Fruit fly (Drosophila melanogaster): ENCODE measurements around the gene CG43163.

The CG43163 gene

DNA sequence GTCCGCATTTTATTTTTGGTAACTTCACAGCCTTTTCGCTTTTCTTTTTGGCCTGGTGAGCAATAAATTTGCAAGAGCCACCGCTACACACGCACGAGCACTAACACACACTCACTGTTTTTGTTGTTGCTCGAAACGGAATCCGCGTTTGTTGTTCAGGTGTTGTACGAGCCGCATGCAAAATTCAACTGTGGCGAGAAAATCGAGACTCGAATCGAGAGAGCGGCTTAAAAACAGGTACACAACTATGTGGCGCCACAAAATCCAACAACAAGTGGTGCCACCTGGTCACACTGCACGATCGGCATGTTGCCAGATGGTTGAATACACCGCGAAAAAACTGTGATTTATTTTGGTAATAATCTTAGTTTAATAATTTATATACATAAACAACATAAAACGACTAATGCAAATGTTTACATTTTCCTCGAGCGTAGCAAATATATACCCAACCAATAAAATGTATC lies at the start of gene CG43163:
Gene CG43163 (minus strand): TSS at position 172 of the 467 bp plus-strand sequence.
- TF ChIP-seq CG32121 (GFP tag; IDR thresholded peaks at IDR 0.05): peak; percentile 75
- no peak for TF ChIP-seq gl (tag; optimal IDR thresholded peaks at IDR 0.05)
- TF ChIP-seq EcR (GFP tag; optimal IDR thresholded peaks at IDR 0.05): peak; percentile 40
- TF ChIP-seq CG14655 (GFP tag; optimal IDR thresholded peaks at IDR 0.05): no peak
- TF ChIP-seq CG15710 (tag; optimal IDR thresholded peaks at IDR 0.05): peak; percentile 60
- TF ChIP-seq CG9948 (tag; optimal IDR thresholded peaks at IDR 0.05): peak; percentile 53
- peak; percentile 63 for TF ChIP-seq CG34367 (tag; optimal IDR thresholded peaks at IDR 0.05)
- no peak for TF ChIP-seq Pif1A (GFP tag; optimal IDR thresholded peaks at IDR 0.05)
- no peak for TF ChIP-seq D1 (tag; optimal IDR thresholded peaks at IDR 0.05)
- TF ChIP-seq CG8301 (tag; optimal IDR thresholded peaks at IDR 0.05): peak; percentile 68
- TF ChIP-seq rn (GFP tag; IDR thresholded peaks at IDR 0.05): no peak
- TF ChIP-seq CG17806 (tag; optimal IDR thresholded peaks at IDR 0.05): peak; percentile 69
- TF ChIP-seq fd96Ca (GFP tag; IDR thresholded peaks at IDR 0.05): peak; percentile 48; the same call in 2 of the 3 replicates
- peak; percentile 65; the same call in 1 of the 2 replicates for TF ChIP-seq CG12605 (GFP tag; IDR thresholded peaks at IDR 0.05)
- no peak for TF ChIP-seq CG10348 (GFP tag; IDR thresholded peaks at IDR 0.05)
- TF ChIP-seq Ets98B (GFP tag; IDR thresholded peaks at IDR 0.05): peak; percentile 81
- peak; percentile 86 for TF ChIP-seq CG4496 (GFP tag; IDR thresholded peaks at IDR 0.05)
- TF ChIP-seq Snoo (tag; optimal IDR thresholded peaks at IDR 0.05): peak; percentile 56
- peak; percentile 64 for TF ChIP-seq CG8159 (tag; optimal IDR thresholded peaks at IDR 0.05)
- TF ChIP-seq Pif1B (GFP tag; optimal IDR thresholded peaks at IDR 0.05): peak; percentile 68
- no peak for TF ChIP-seq CG13204 (GFP tag; optimal IDR thresholded peaks at IDR 0.05)

DNA sequence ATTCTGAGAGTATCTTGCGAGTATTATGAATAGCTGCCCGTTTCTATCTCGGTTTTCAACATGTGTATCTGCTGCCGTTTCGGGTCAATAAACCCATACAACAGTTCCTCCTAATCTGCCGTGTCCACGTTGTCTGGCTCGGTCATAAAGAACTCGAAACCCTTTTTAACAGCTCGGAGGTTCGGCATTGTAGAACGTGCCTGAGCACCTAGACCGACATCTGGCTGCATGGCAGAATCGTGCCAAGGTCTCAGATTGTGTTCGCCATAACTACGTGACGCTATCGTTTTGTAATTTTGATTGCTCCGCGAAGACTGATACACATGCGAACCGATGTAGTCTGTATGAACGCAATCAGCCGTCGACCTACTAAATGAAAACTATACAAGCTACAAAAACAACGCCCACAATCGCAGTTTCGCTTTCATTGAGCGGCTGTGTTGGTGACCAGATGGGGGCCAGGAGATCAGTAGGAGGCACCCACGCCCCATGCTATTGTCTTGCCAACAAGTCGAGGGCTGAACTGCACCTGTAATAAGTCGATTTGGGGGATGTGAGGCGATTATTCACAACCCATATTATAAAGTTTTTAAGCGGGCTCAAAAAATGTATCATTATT lies 47.2 kb upstream of the CG43163 start:
- TF ChIP-seq Pif1B (GFP tag; optimal IDR thresholded peaks at IDR 0.05) (no peak), CG14655 (GFP tag; optimal IDR thresholded peaks at IDR 0.05) (no peak), CG4496 (GFP tag; IDR thresholded peaks at IDR 0.05) (0 out of 3 replicates have a peak, but pooled peaks have one; percentile 48), CG15710 (tag; optimal IDR thresholded peaks at IDR 0.05) (no peak), CG9948 (tag; optimal IDR thresholded peaks at IDR 0.05) (no peak), EcR (GFP tag; optimal IDR thresholded peaks at IDR 0.05) (peak; percentile 83), D1 (tag; optimal IDR thresholded peaks at IDR 0.05) (no peak)

DNA sequence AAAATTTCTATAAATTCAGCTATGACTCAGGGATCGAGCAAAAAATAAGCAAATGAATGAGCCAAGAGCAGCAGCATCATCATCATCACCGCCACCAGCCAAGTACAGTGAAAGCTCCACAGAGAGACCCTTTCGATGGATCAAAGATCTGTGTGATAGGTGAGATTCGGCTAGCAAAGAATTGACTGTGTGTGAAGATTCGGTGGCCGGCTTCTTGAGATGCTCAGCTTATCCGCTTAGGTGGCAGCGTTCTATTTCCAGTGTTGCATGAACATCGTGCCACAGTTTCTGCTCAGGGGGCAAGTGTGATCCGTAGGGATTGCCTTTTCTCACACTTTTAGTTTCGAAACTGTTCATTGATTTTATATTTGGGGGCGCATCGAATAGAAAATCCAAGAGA lies 46.2 kb upstream of the CG43163 start:
- TF ChIP-seq fd96Ca (GFP tag; IDR thresholded peaks at IDR 0.05) (no peak), CG32121 (GFP tag; IDR thresholded peaks at IDR 0.05) (peak; percentile 47; the same call in 1 of the 2 replicates)

DNA sequence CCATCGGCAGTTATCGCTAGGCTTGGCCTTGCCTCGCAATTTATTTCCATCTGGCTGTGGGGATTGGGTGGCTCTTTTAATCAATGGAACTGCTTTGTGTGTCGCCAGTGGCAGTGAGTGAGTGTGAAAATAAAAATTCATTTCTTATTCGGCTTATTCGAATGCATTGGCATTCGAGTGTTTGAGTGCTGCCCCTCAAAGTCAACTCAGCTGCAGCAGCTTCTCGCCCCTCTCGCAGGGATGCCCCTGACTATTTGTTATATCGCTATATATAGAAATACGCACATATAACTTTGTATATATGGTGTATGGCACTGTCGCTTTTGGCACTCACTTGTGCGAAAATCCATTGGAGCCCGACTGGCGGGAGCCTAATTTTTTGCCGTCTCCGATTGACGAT lies 43.9 kb upstream of the CG43163 start:
- TF ChIP-seq CG15710 (tag; optimal IDR thresholded peaks at IDR 0.05) (no peak), EcR (GFP tag; optimal IDR thresholded peaks at IDR 0.05) (peak; percentile 43), CG8159 (tag; optimal IDR thresholded peaks at IDR 0.05) (no peak), Snoo (tag; optimal IDR thresholded peaks at IDR 0.05) (no peak), CG13204 (GFP tag; optimal IDR thresholded peaks at IDR 0.05) (no peak), CG10348 (GFP tag; IDR thresholded peaks at IDR 0.05) (no peak), D1 (tag; optimal IDR thresholded peaks at IDR 0.05) (no peak), CG32121 (GFP tag; IDR thresholded peaks at IDR 0.05) (peak; percentile 55), CG8301 (tag; optimal IDR thresholded peaks at IDR 0.05) (no peak), Pif1A (GFP tag; optimal IDR thresholded peaks at IDR 0.05) (no peak), rn (GFP tag; IDR thresholded peaks at IDR 0.05) (no peak), CG4496 (GFP tag; IDR thresholded peaks at IDR 0.05) (0 out of 3 replicates have a peak, but pooled peaks have one; percentile 30), gl (tag; optimal IDR thresholded peaks at IDR 0.05) (no peak), CG12605 (GFP tag; IDR thresholded peaks at IDR 0.05) (no peak), CG9948 (tag; optimal IDR thresholded peaks at IDR 0.05) (no peak), CG17806 (tag; optimal IDR thresholded peaks at IDR 0.05) (no peak), CG34367 (tag; optimal IDR thresholded peaks at IDR 0.05) (no peak), Ets98B (GFP tag; IDR thresholded peaks at IDR 0.05) (peak; percentile 57), fd96Ca (GFP tag; IDR thresholded peaks at IDR 0.05) (peak; percentile 64), Pif1B (GFP tag; optimal IDR thresholded peaks at IDR 0.05) (no peak), CG14655 (GFP tag; optimal IDR thresholded peaks at IDR 0.05) (peak; percentile 5)

DNA sequence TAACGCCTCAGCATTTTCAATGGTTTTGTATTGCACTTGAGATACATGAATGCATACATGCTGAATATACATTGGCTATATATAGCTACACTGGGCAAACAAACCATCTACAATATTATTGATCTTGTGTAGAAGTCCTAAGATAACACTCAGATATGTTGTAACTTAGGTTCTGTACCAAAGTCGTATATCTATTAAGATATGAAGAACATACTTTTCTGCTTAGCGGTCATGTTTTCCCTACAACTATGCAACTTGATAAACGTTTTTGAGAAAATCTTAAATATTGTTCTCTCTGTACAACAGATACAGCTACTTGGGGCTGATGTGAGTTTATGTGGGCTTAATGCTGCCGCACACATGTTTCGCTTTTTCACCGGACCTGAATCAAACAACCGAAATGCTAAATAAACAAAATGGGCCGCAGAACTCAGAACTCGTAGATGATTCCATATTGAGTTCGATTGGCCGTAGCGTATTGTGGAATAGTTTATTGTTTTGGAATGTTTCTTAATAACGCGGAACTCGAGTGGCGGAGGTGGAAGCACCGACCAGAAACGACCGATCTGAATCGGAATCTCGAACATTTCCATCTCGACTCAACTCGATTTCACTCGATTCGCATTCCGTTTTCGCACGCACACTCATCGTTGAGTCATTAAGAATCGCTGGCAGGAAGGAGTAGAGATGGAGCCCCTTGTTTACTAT lies 42.4 kb upstream of the CG43163 start:
- TF ChIP-seq EcR (GFP tag; optimal IDR thresholded peaks at IDR 0.05) (no peak), CG9948 (tag; optimal IDR thresholded peaks at IDR 0.05) (peak; percentile 64), CG12605 (GFP tag; IDR thresholded peaks at IDR 0.05) (no peak), Ets98B (GFP tag; IDR thresholded peaks at IDR 0.05) (peak; percentile 58), gl (tag; optimal IDR thresholded peaks at IDR 0.05) (no peak), CG13204 (GFP tag; optimal IDR thresholded peaks at IDR 0.05) (no peak), CG4496 (GFP tag; IDR thresholded peaks at IDR 0.05) (peak; percentile 78), fd96Ca (GFP tag; IDR thresholded peaks at IDR 0.05) (peak; percentile 62; the same call in 2 of the 3 replicates), CG34367 (tag; optimal IDR thresholded peaks at IDR 0.05) (peak; percentile 29), D1 (tag; optimal IDR thresholded peaks at IDR 0.05) (no peak), CG10348 (GFP tag; IDR thresholded peaks at IDR 0.05) (no peak), CG15710 (tag; optimal IDR thresholded peaks at IDR 0.05) (peak; percentile 66), CG8301 (tag; optimal IDR thresholded peaks at IDR 0.05) (peak; percentile 56), CG32121 (GFP tag; IDR thresholded peaks at IDR 0.05) (peak; percentile 60; the same call in 1 of the 2 replicates), CG17806 (tag; optimal IDR thresholded peaks at IDR 0.05) (peak; percentile 47), Pif1B (GFP tag; optimal IDR thresholded peaks at IDR 0.05) (peak; percentile 41), CG14655 (GFP tag; optimal IDR thresholded peaks at IDR 0.05) (peak; percentile 68), Snoo (tag; optimal IDR thresholded peaks at IDR 0.05) (no peak), Pif1A (GFP tag; optimal IDR thresholded peaks at IDR 0.05) (peak; percentile 43), rn (GFP tag; IDR thresholded peaks at IDR 0.05) (no peak), CG8159 (tag; optimal IDR thresholded peaks at IDR 0.05) (peak; percentile 73)

Data from whole organism, pupa.